Fruit fly (Drosophila melanogaster) whole organism, wandering third instar larva: ENCODE measurements around the gene emc.
A peak's percentile ranks its signal among the peaks of the same experiment; 100 is the strongest.

Source experiments
- Abd-B ChIP-seq: fragments of >200 bp; optimal IDR thresholded peaks from 2 replicates; lab custom pipeline; 2017; ENCODE audit warnings: missing biosample characterization, missing genetic modification characterization
- CG32264 ChIP-seq: fragments of 200-800 bp; sonication (Bioruptor generic); optimal IDR thresholded peaks from 2 replicates; lab custom pipeline; 2016; ENCODE audit warnings: missing biosample characterization, missing genetic modification characterization
- Myc ChIP-seq: fragments of >200 bp; optimal IDR thresholded peaks from 2 replicates; lab custom pipeline; 2017
- OdsH ChIP-seq: fragments of 200-800 bp; sonication (Bioruptor generic); optimal IDR thresholded peaks from 2 replicates; lab custom pipeline; 2016; ENCODE audit warnings: missing biosample characterization, mild to moderate bottlenecking, missing genetic modification characterization
- dmrt93B ChIP-seq: fragments of 200-800 bp; sonication (Bioruptor generic); optimal IDR thresholded peaks from 2 replicates; lab custom pipeline; 2018; ENCODE audit warnings: missing biosample characterization, mild to moderate bottlenecking, missing genetic modification characterization
- dsf ChIP-seq: sonication (Bioruptor generic); optimal IDR thresholded peaks from 2 replicates; lab custom pipeline; 2016; ENCODE audit warnings: missing biosample characterization, missing genetic modification characterization, borderline replicate concordance
- foxo ChIP-seq, 2 experiments: fragments of 200-800 bp; sonication (Bioruptor generic); optimal IDR thresholded peaks; 2 replicates in 1 of 2; 3 replicates in 1 of 2; lab custom pipeline; 2016 to 2017; ENCODE audit warnings: missing biosample characterization in 2 of 2, missing genetic modification characterization in 2 of 2
- h ChIP-seq: fragments of 200-800 bp; sonication (Bioruptor generic); optimal IDR thresholded peaks from 3 replicates; lab custom pipeline; 2016; ENCODE audit warnings: missing biosample characterization, mild to moderate bottlenecking, missing genetic modification characterization
- jim ChIP-seq: fragments of 175-275, 200-325 bp; sonication (Bioruptor generic); optimal IDR thresholded peaks from 2 replicates; lab custom pipeline; 2016; ENCODE audit warnings: missing biosample characterization, mild to moderate bottlenecking, missing genetic modification characterization
- pan ChIP-seq: fragments of >200 bp; optimal IDR thresholded peaks from 2 replicates; lab custom pipeline; 2017
- usp ChIP-seq: fragments of >200 bp; optimal IDR thresholded peaks from 2 replicates; lab custom pipeline; 2017; ENCODE audit warnings: missing biosample characterization, missing genetic modification characterization

DNA sequence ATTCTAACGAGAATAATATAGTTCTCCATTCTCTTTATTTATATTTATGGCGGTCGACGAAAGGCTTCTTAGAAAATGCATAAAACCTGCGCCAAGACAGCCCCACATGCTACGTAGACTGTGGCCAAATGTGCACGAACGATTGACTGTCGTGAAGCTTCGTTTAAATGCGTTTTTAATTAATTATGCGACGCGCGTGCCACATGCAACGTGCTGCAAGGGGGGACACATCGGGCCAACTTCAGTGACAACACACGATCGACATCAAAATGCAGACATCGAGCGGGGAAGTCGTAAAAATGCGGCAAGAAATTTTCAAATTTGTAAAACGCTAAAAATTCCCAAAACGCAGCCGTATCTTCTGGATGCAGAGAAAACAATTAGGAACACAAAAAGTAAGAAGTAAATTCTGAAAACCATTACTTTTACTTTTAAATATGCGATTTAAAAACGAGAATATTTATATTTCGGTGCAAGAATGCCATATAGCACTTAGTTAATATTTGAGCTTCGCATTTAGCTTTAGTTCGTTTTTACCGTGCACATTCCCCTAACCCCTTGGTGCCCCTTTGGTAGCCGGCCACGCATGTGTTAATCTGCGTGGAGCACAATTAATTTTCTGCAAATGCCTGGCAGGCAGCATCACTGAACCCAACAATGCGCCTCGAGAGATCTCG, 50.8 kb downstream of the emc start:
- TF ChIP-seq Myc (lab: Kevin White, UChicago) (no peak), dsf (GFP tag; lab: Kevin White, UChicago) (no peak), usp (GFP tag; lab: Kevin White, UChicago) (no peak), Abd-B (no peak), h (GFP tag; lab: Kevin White, UChicago) (peak; percentile 78), jim (GFP tag; lab: Kevin White, UChicago) (no peak), dmrt93B (GFP tag; lab: Kevin White, UChicago) (peak; percentile 53), pan (no peak), CG32264 (GFP tag; lab: Kevin White, UChicago) (no peak), foxo (GFP tag; optimal IDR thresholded peaks at IDR 0.05; lab: Kevin White, UChicago) (peak in 1 of 2 experiments; percentile 68), OdsH (GFP tag; lab: Kevin White, UChicago) (peak; percentile 66)
